ENCODE assay signal across 1 fruit fly cellular context in genomic region chr3R:19889603-19890187, dm6.
TF ChIP-seq lines count a peak whose summit lies in the region.

No protein-coding gene starts in this region.

TF ChIP-seq in whole organism, embryonic, 481 proteins besides CTCF, POLR2A, EP300 and RAD21 (continued from another document):
- TF ChIP-seq oc (tag; optimal IDR thresholded peaks at IDR 0.05; lab: Kevin White, UChicago) (peak; percentile 36), CG3281 (GFP tag; optimal IDR thresholded peaks at IDR 0.05; lab: Kevin White, UChicago) (peak; percentile 92), CG13775 (GFP tag; optimal IDR thresholded peaks at IDR 0.05; lab: Kevin White, UChicago) (peak; percentile 43), MTF-1 (GFP tag; optimal IDR thresholded peaks at IDR 0.05; lab: Kevin White, UChicago; ENCODE audit: borderline replicate concordance) (peak; percentile 23), CG14965 (GFP tag; optimal IDR thresholded peaks at IDR 0.05; lab: Kevin White, UChicago; ENCODE audit: borderline replicate concordance) (no peak), CG3065 (GFP tag; optimal IDR thresholded peaks at IDR 0.05; lab: Kevin White, UChicago) (peak; percentile 1), Hr3 (GFP tag; optimal IDR thresholded peaks at IDR 0.05; lab: Kevin White, UChicago) (peak; percentile 67), CG7987 (GFP tag; optimal IDR thresholded peaks at IDR 0.05; lab: Kevin White, UChicago) (peak; percentile 62), gt (GFP tag; IDR thresholded peaks at IDR 0.05; lab: Robert Waterston, UW) (no peak), Gsc (GFP tag; IDR thresholded peaks at IDR 0.05; lab: Robert Waterston, UW) (no peak), CG2712 (tag; optimal IDR thresholded peaks at IDR 0.05; lab: Kevin White, UChicago) (peak; percentile 75), pros (GFP tag; optimal IDR thresholded peaks at IDR 0.05; lab: Kevin White, UChicago) (no peak), CG31441 (GFP tag; IDR thresholded peaks at IDR 0.05; lab: Robert Waterston, UW) (peak; percentile 77), CG12391 (tag; optimal IDR thresholded peaks at IDR 0.05; lab: Kevin White, UChicago) (peak; percentile 73), CG3407 (GFP tag; optimal IDR thresholded peaks at IDR 0.05; lab: Kevin White, UChicago) (no peak), CG17802 (tag; optimal IDR thresholded peaks at IDR 0.05; lab: Kevin White, UChicago) (no peak), CG7786 (GFP tag; optimal IDR thresholded peaks at IDR 0.05; lab: Kevin White, UChicago) (no peak), CG12104 (GFP tag; optimal IDR thresholded peaks at IDR 0.05; lab: Kevin White, UChicago) (peak; percentile 64), CG10147 (GFP tag; optimal IDR thresholded peaks at IDR 0.05; lab: Kevin White, UChicago) (peak; percentile 94), CG2889 (GFP tag; IDR thresholded peaks at IDR 0.05; lab: Robert Waterston, UW) (0 out of 3 replicates have a peak, but pooled peaks have one; percentile 17), HLH3B (GFP tag; IDR thresholded peaks at IDR 0.05; lab: Robert Waterston, UW) (peak; percentile 37; the same call in 1 of the 2 replicates), eve (GFP tag; optimal IDR thresholded peaks at IDR 0.05; lab: Kevin White, UChicago) (no peak), CG12659 (GFP tag; optimal IDR thresholded peaks at IDR 0.05; lab: Kevin White, UChicago) (peak; percentile 78), CG3163 (GFP tag; optimal IDR thresholded peaks at IDR 0.05; lab: Kevin White, UChicago) (no peak), abd-A (tag; optimal IDR thresholded peaks at IDR 0.05; lab: Kevin White, UChicago) (peak; percentile 43), CG8359 (GFP tag; optimal IDR thresholded peaks at IDR 0.05; lab: Kevin White, UChicago; ENCODE audit: borderline replicate concordance) (peak; percentile 39), wdn (GFP tag; IDR thresholded peaks at IDR 0.05; lab: Robert Waterston, UW) (0 out of 2 replicates have a peak, but pooled peaks have one; percentile 30), CG7556 (GFP tag; optimal IDR thresholded peaks at IDR 0.05; lab: Kevin White, UChicago) (peak; percentile 81), CG10274 (GFP tag; optimal IDR thresholded peaks at IDR 0.05; lab: Kevin White, UChicago) (peak; percentile 80), Sin3A (optimal IDR thresholded peaks at IDR 0.05; lab: Kevin White, UChicago) (no peak), CG14860 (GFP tag; IDR thresholded peaks at IDR 0.05; lab: Robert Waterston, UW; ENCODE audit: partially characterized antibody) (no peak), lmd (GFP tag; IDR thresholded peaks at IDR 0.05; lab: Robert Waterston, UW) (peak; percentile 73; the same call in 1 of the 2 replicates), p53 (GFP tag; optimal IDR thresholded peaks at IDR 0.05; lab: Kevin White, UChicago) (no peak), lbe (GFP tag; optimal IDR thresholded peaks at IDR 0.05; lab: Kevin White, UChicago) (no peak), toy (GFP tag; IDR thresholded peaks at IDR 0.05; lab: Robert Waterston, UW) (no peak), jigr1 (GFP tag; IDR thresholded peaks at IDR 0.05; lab: Robert Waterston, UW) (no peak), yki (optimal IDR thresholded peaks at IDR 0.05; lab: Kevin White, UChicago) (no peak), CG11723 (GFP tag; optimal IDR thresholded peaks at IDR 0.05; lab: Kevin White, UChicago) (no peak), Hey (tag; optimal IDR thresholded peaks at IDR 0.05; lab: Kevin White, UChicago) (no peak), inv (GFP tag; IDR thresholded peaks at IDR 0.05; lab: Robert Waterston, UW; ENCODE audit: partially characterized antibody) (no peak), Hr39 (optimal IDR thresholded peaks at IDR 0.05; lab: Kevin White, UChicago) (no peak), crol (GFP tag; IDR thresholded peaks at IDR 0.05; lab: Robert Waterston, UW) (no peak), CG12769 (tag; optimal IDR thresholded peaks at IDR 0.05; lab: Kevin White, UChicago) (peak; percentile 32), luna (GFP tag; optimal IDR thresholded peaks at IDR 0.05; lab: Kevin White, UChicago) (no peak), Doc2 (GFP tag; IDR thresholded peaks at IDR 0.05; lab: Robert Waterston, UW) (no peak), CG6689 (GFP tag; IDR thresholded peaks at IDR 0.05; lab: Robert Waterston, UW) (0 out of 2 replicates have a peak, but pooled peaks have one; percentile 54), CG15269 (tag; optimal IDR thresholded peaks at IDR 0.05; lab: Kevin White, UChicago) (peak; percentile 80), h (optimal IDR thresholded peaks at IDR 0.05; lab: Kevin White, UChicago) (no peak), crp (GFP tag; optimal IDR thresholded peaks at IDR 0.05; lab: Kevin White, UChicago) (no peak), CG14050 (GFP tag; IDR thresholded peaks at IDR 0.05; lab: Robert Waterston, UW) (peak; percentile 20; the same call in 1 of the 3 replicates), trh (GFP tag; optimal IDR thresholded peaks at IDR 0.05; lab: Kevin White, UChicago) (no peak), nau (GFP tag; optimal IDR thresholded peaks at IDR 0.05; lab: Kevin White, UChicago) (no peak), Dbx (GFP tag; IDR thresholded peaks at IDR 0.05; lab: Robert Waterston, UW) (peak; percentile 77), jumu (GFP tag; optimal IDR thresholded peaks at IDR 0.05; lab: Kevin White, UChicago) (no peak), gro (GFP tag; optimal IDR thresholded peaks at IDR 0.05; lab: Kevin White, UChicago) (peak; percentile 16), run (tag; optimal IDR thresholded peaks at IDR 0.05; lab: Kevin White, UChicago) (peak; percentile 42), ewg (GFP tag; optimal IDR thresholded peaks at IDR 0.05; lab: Kevin White, UChicago) (peak; percentile 43), CG17328 (GFP tag; IDR thresholded peaks at IDR 0.05; lab: Robert Waterston, UW) (0 out of 2 replicates have a peak, but pooled peaks have one; percentile 14), slp2 (GFP tag; optimal IDR thresholded peaks at IDR 0.05; lab: Kevin White, UChicago) (no peak), CG9727 (GFP tag; optimal IDR thresholded peaks at IDR 0.05; lab: Kevin White, UChicago) (peak; percentile 81), CG16863 (GFP tag; optimal IDR thresholded peaks at IDR 0.05; lab: Kevin White, UChicago) (no peak), sens (GFP tag; lab: Kevin White, UChicago) (peak; percentile 47), Camta (GFP tag; optimal IDR thresholded peaks at IDR 0.05; lab: Kevin White, UChicago) (no peak), CG4617 (GFP tag; optimal IDR thresholded peaks at IDR 0.05; lab: Kevin White, UChicago; ENCODE audit: borderline replicate concordance) (no peak), Stat92E (GFP tag; optimal IDR thresholded peaks at IDR 0.05; lab: Kevin White, UChicago) (no peak), Ets65A (GFP tag; lab: Kevin White, UChicago) (no peak), Jarid2 (GFP tag; optimal IDR thresholded peaks at IDR 0.05; lab: Kevin White, UChicago) (peak; percentile 58), CG11093 (GFP tag; IDR thresholded peaks at IDR 0.05; lab: Robert Waterston, UW) (0 out of 3 replicates have a peak, but pooled peaks have one; percentile 35), Mes4 (GFP tag; optimal IDR thresholded peaks at IDR 0.05; lab: Kevin White, UChicago) (no peak), CG15479 (GFP tag; optimal IDR thresholded peaks at IDR 0.05; lab: Kevin White, UChicago) (no peak), zen2 (GFP tag; IDR thresholded peaks at IDR 0.05; lab: Robert Waterston, UW; ENCODE audit: partially characterized antibody) (no peak)
